Worm (Caenorhabditis elegans): ENCODE data around the gene K09B11.4.

Gene K09B11.4

DNA sequence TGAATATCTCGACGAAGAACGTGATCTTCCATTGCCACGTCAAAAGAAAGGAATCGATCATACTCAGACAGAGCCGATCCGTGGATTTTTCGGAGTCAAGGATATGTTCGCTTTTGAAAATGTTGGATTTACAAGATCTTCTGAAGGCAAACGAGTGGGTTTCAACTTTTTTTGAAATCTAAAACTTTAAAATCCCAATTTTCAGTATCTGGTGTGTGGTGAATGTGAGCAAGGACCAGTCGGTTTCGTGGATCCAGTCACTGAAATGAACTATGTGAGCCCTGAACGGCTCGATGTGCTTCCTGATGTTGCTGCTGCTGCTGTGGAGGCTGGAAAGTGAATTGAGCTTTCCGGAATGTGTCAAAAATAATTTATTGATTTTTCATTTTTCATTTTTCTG is 42.4 kb upstream of the K09B11.4 start, which contains the start of gene lsm-3:
TSS of gene lsm-3 (plus strand) at position 301 of the 400 bp plus-strand sequence.
- TF ChIP-seq F37B4.10 (GFP tag; IDR thresholded peaks at IDR 0.05) (no peak), F49E8.2 (tag; optimal IDR thresholded peaks at IDR 0.05; ENCODE audit: insufficient read depth) (no peak), repo-1 (tag; optimal IDR thresholded peaks at IDR 0.05) (no peak), mel-28 (tag; optimal IDR thresholded peaks at IDR 0.05; ENCODE audit: borderline replicate concordance) (no peak), cebp-2 (GFP tag; IDR thresholded peaks at IDR 0.05) (no peak), snpc-4 (GFP tag; optimal IDR thresholded peaks at IDR 0.05) (no peak), snpc-4 (tag; optimal IDR thresholded peaks at IDR 0.05) (no peak), mcd-1 (GFP tag; IDR thresholded peaks at IDR 0.05) (no peak), madf-6 (GFP tag; IDR thresholded peaks at IDR 0.05) (no peak), pha-4 (tag; optimal IDR thresholded peaks at IDR 0.05) (no peak), rpc-1 (optimal IDR thresholded peaks at IDR 0.05) (no peak), rpc-1 (tag; optimal IDR thresholded peaks at IDR 0.05) (no peak)

DNA sequence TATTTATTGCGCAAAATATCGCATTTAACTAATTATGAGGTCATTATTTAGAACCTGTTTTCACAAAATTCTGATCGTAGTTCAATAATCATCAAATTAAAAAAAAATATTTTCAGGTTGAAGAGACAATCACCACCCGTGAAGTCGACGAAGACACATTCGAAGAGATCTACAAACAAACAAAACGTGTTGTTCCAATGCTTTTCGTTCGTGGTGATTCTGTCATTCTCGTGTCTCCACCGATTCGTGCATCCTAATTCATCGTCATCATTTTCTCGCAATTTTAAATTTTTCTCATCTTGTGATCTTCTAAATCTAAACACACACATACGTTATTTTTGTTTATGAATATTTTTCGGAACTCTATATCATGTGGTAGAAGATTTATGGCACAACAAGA is 40.6 kb upstream of the K09B11.4 start:
- no peak for TF ChIP-seq F33H1.4 (GFP tag; IDR thresholded peaks at IDR 0.05)
- peak; percentile 60 for TF ChIP-seq K11D2.4 (GFP tag; IDR thresholded peaks at IDR 0.05)
- 0 out of 2 replicates have a peak, but pooled peaks have one; percentile 32 for TF ChIP-seq cebp-2 (GFP tag; IDR thresholded peaks at IDR 0.05)
- peak; percentile 51 for TF ChIP-seq mcd-1 (GFP tag; IDR thresholded peaks at IDR 0.05)
- TF ChIP-seq pbrm-1 (GFP tag; IDR thresholded peaks at IDR 0.05) = peak; percentile 71
- no peak for TF ChIP-seq F37B4.10 (GFP tag; IDR thresholded peaks at IDR 0.05)
- TF ChIP-seq ztf-26 (tag; optimal IDR thresholded peaks at IDR 0.05) = no peak
- peak; percentile 47 for TF ChIP-seq lin-40 (tag; optimal IDR thresholded peaks at IDR 0.05)
- TF ChIP-seq hmg-1.2 (GFP tag; IDR thresholded peaks at IDR 0.05) = peak; percentile 21
- no peak for TF ChIP-seq cebp-1 (GFP tag; IDR thresholded peaks at IDR 0.05)
- peak; percentile 56 for TF ChIP-seq cebp-1 (tag; optimal IDR thresholded peaks at IDR 0.05)
- TF ChIP-seq C06A6.2 (GFP tag; conservative IDR thresholded peaks at IDR 0.05) = no peak
- TF ChIP-seq dpff-1 (tag; optimal IDR thresholded peaks at IDR 0.05) = peak; percentile 50
- no peak for TF ChIP-seq fkh-3 (tag; optimal IDR thresholded peaks at IDR 0.05)
- TF ChIP-seq B0336.3 (GFP tag; IDR thresholded peaks at IDR 0.05) = peak; percentile 70
- TF ChIP-seq attf-6 (GFP tag; IDR thresholded peaks at IDR 0.05) = no peak
- no peak for TF ChIP-seq nfya-1 (tag; optimal IDR thresholded peaks at IDR 0.05; ENCODE audit: borderline replicate concordance, insufficient read depth)
- peak; percentile 36 for TF ChIP-seq ZK185.1 (tag; optimal IDR thresholded peaks at IDR 0.05; ENCODE audit: poor library complexity, severe bottlenecking)
- no peak for TF ChIP-seq F57C9.4 (tag; optimal IDR thresholded peaks at IDR 0.05)
- peak; percentile 67; the same call in 1 of the 2 replicates for TF ChIP-seq Y56A3A.18 (GFP tag; IDR thresholded peaks at IDR 0.05)
- no peak for TF ChIP-seq hlh-12 (tag; optimal IDR thresholded peaks at IDR 0.05)
- no peak for TF ChIP-seq madf-10 (tag; optimal IDR thresholded peaks at IDR 0.05)
- no peak for TF ChIP-seq let-607 (tag; optimal IDR thresholded peaks at IDR 0.05)
- TF ChIP-seq tlf-1 (GFP tag; optimal IDR thresholded peaks at IDR 0.05) = peak; percentile 29
- TF ChIP-seq gei-17 (GFP tag; optimal IDR thresholded peaks at IDR 0.05) = peak; percentile 20
- TF ChIP-seq nfyb-1 (GFP tag; IDR thresholded peaks at IDR 0.05) = 0 out of 2 replicates have a peak, but pooled peaks have one; percentile 34
- TF ChIP-seq sptf-2 (GFP tag; optimal IDR thresholded peaks at IDR 0.05) = no peak
- TF ChIP-seq lin-35 (GFP tag; optimal IDR thresholded peaks at IDR 0.05) = no peak
- TF ChIP-seq nhr-90 (tag; optimal IDR thresholded peaks at IDR 0.05) = no peak
- no peak for TF ChIP-seq bed-1 (GFP tag; IDR thresholded peaks at IDR 0.05)
- 0 out of 2 replicates have a peak, but pooled peaks have one; percentile 60 for TF ChIP-seq madf-3 (GFP tag; IDR thresholded peaks at IDR 0.05)
- TF ChIP-seq unc-62 (GFP tag; optimal IDR thresholded peaks at IDR 0.05) = no peak
- no peak for TF ChIP-seq madf-8 (GFP tag; conservative IDR thresholded peaks at IDR 0.05)
- TF ChIP-seq hmg-20 (GFP tag; IDR thresholded peaks at IDR 0.05) = 0 out of 2 replicates have a peak, but pooled peaks have one; percentile 3
- peak; percentile 18 for TF ChIP-seq ceh-27 (GFP tag; optimal IDR thresholded peaks at IDR 0.05)
- TF ChIP-seq repo-1 (tag; optimal IDR thresholded peaks at IDR 0.05) = peak; percentile 82
- TF ChIP-seq Y53G8AR.9 (GFP tag; conservative IDR thresholded peaks at IDR 0.05) = 0 out of 2 replicates have a peak, but pooled peaks have one; percentile 57
- TF ChIP-seq mel-28 (tag; optimal IDR thresholded peaks at IDR 0.05; ENCODE audit: borderline replicate concordance) = no peak
- TF ChIP-seq ztf-3 (GFP tag; optimal IDR thresholded peaks at IDR 0.05) = no peak
- TF ChIP-seq B0035.1 (tag; optimal IDR thresholded peaks at IDR 0.05) = peak; percentile 74

Data from whole organism, young adult.